Worm (Caenorhabditis elegans) whole organism, late embryonic: ENCODE results near the gene F59E11.5.

Experiments used
- C08G9.2 ChIP-seq: sonication (generic microtip); optimal IDR thresholded peaks from 2 replicates; lab custom pipeline; 2016; ENCODE audit warnings: mild to moderate bottlenecking, missing genetic modification characterization, moderate library complexity, missing compliant biosample characterization
- F13H6.1 ChIP-seq: sonication (generic microtip); optimal IDR thresholded peaks from 2 replicates; lab custom pipeline; 2016; ENCODE audit warnings: missing genetic modification characterization, missing compliant biosample characterization
- Y22D7AL.16 ChIP-seq: sonication (generic microtip); optimal IDR thresholded peaks from 2 replicates; lab custom pipeline; 2016; ENCODE audit warnings: missing genetic modification characterization, missing compliant biosample characterization
- ahr-1 ChIP-seq: sonication (generic microtip); optimal IDR thresholded peaks from 2 replicates; lab custom pipeline; 2016; ENCODE audit warnings: missing genetic modification characterization, missing compliant biosample characterization
- ama-1 ChIP-seq: fragments of 150-350 bp; optimal IDR thresholded peaks from 2 replicates; lab custom pipeline; 2014
- ceh-14 ChIP-seq: sonication (generic microtip); optimal IDR thresholded peaks from 2 replicates; lab custom pipeline; 2016; ENCODE audit warnings: missing genotype, missing genetic modification characterization, missing compliant biosample characterization
- ceh-18 ChIP-seq: sonication (generic microtip); optimal IDR thresholded peaks from 2 replicates; lab custom pipeline; 2016; ENCODE audit warnings: missing genetic modification characterization, missing compliant biosample characterization
- ceh-2 ChIP-seq: sonication (generic microtip); optimal IDR thresholded peaks from 2 replicates; lab custom pipeline; 2016; ENCODE audit warnings: missing genotype, missing genetic modification characterization, missing compliant biosample characterization
- ceh-31 ChIP-seq: sonication (generic microtip); optimal IDR thresholded peaks from 2 replicates; lab custom pipeline; 2016; ENCODE audit warnings: missing genetic modification characterization, missing compliant biosample characterization
- ceh-45 ChIP-seq: fragments of 200-800 bp; sonication (Bioruptor generic); IDR thresholded peaks from 2 replicates; pipeline ENCODE4 v1.3.6; 2022; ENCODE audit warnings: missing genetic modification reagents, missing genetic modification characterization, missing compliant biosample characterization
- ceh-48 ChIP-seq: sonication (generic microtip); optimal IDR thresholded peaks from 2 replicates; lab custom pipeline; 2016; ENCODE audit warnings: missing genetic modification characterization, inconsistent platforms, missing compliant biosample characterization
- ceh-9 ChIP-seq: sonication (generic microtip); optimal IDR thresholded peaks from 2 replicates; lab custom pipeline; 2016; ENCODE audit warnings: mild to moderate bottlenecking, missing genetic modification characterization, inconsistent platforms, missing compliant biosample characterization
- dmd-4 ChIP-seq: sonication (generic microtip); optimal IDR thresholded peaks from 2 replicates; lab custom pipeline; 2016; ENCODE audit warnings: borderline replicate concordance, missing genetic modification characterization, missing compliant biosample characterization
- dve-1 ChIP-seq: sonication (generic microtip); optimal IDR thresholded peaks from 2 replicates; lab custom pipeline; 2017; ENCODE audit warnings: antibody characterized with exemption, mild to moderate bottlenecking, missing genetic modification characterization, missing compliant biosample characterization
- elt-2 ChIP-seq: sonication (generic microtip); optimal IDR thresholded peaks from 2 replicates; lab custom pipeline; 2016; ENCODE audit warnings: missing genetic modification reagents, missing genetic modification characterization, missing compliant biosample characterization
- elt-4 ChIP-seq: sonication (generic microtip); optimal IDR thresholded peaks from 2 replicates; lab custom pipeline; 2016; ENCODE audit warnings: missing genetic modification characterization, missing compliant biosample characterization
- eyg-1 ChIP-seq: sonication (generic microtip); optimal IDR thresholded peaks from 2 replicates; lab custom pipeline; 2016; ENCODE audit warnings: missing genotype, missing genetic modification characterization, missing compliant biosample characterization
- fkh-10 ChIP-seq: fragments of 150-350 bp; optimal IDR thresholded peaks from 2 replicates; lab custom pipeline; 2014; ENCODE audit warnings: missing biosample characterization, missing genetic modification reagents, missing genetic modification characterization
- fkh-6 ChIP-seq: sonication (generic microtip); optimal IDR thresholded peaks from 2 replicates; lab custom pipeline; 2016; ENCODE audit warnings: missing genetic modification characterization, missing compliant biosample characterization
- gmeb-2 ChIP-seq: sonication (generic microtip); optimal IDR thresholded peaks from 2 replicates; lab custom pipeline; 2016; ENCODE audit warnings: missing genetic modification characterization, inconsistent platforms, missing compliant biosample characterization
- hlh-30 ChIP-seq: sonication (generic microtip); optimal IDR thresholded peaks from 2 replicates; lab custom pipeline; 2017; ENCODE audit warnings: antibody characterized with exemption, missing genetic modification characterization, missing compliant biosample characterization; ENCODE audit not compliant: insufficient read depth
- hlh-6 ChIP-seq: sonication (generic microtip); optimal IDR thresholded peaks from 2 replicates; lab custom pipeline; 2016; ENCODE audit warnings: missing genotype, missing genetic modification characterization, missing compliant biosample characterization
- hlh-8 ChIP-seq: sonication (generic microtip); optimal IDR thresholded peaks from 2 replicates; lab custom pipeline; 2016; ENCODE audit warnings: missing genotype, missing genetic modification characterization, missing compliant biosample characterization
- lin-11 ChIP-seq: fragments of 200-800 bp; sonication (Bioruptor generic); optimal IDR thresholded peaks from 2 replicates; lab custom pipeline; 2018; ENCODE audit warnings: mild to moderate bottlenecking, missing genetic modification characterization, missing compliant biosample characterization
- odd-2 ChIP-seq: sonication (generic microtip); optimal IDR thresholded peaks from 2 replicates; lab custom pipeline; 2017; ENCODE audit warnings: antibody characterized with exemption, mild to moderate bottlenecking, missing genetic modification characterization, missing compliant biosample characterization
- pat-9 ChIP-seq: fragments of 200-800 bp; sonication (Bioruptor generic); optimal IDR thresholded peaks from 2 replicates; lab custom pipeline; 2018; ENCODE audit warnings: mild to moderate bottlenecking, missing genetic modification characterization, moderate library complexity, missing compliant biosample characterization
- pax-1 ChIP-seq: fragments of 150-350 bp; optimal IDR thresholded peaks from 2 replicates; lab custom pipeline; 2014; ENCODE audit warnings: missing biosample characterization, missing genetic modification characterization
- pha-4 ChIP-seq: fragments of 150-350 bp; optimal IDR thresholded peaks from 2 replicates; lab custom pipeline; 2018; ENCODE audit warnings: missing biosample characterization, missing genetic modification reagents, missing genetic modification characterization
- pqm-1 ChIP-seq: sonication (generic microtip); optimal IDR thresholded peaks from 2 replicates; lab custom pipeline; 2016; ENCODE audit warnings: missing genetic modification characterization, missing compliant biosample characterization
- ref-2 ChIP-seq: sonication (generic microtip); optimal IDR thresholded peaks from 2 replicates; lab custom pipeline; 2016; ENCODE audit warnings: missing genetic modification characterization, missing compliant biosample characterization
- sox-4 ChIP-seq: sonication (generic microtip); optimal IDR thresholded peaks from 2 replicates; lab custom pipeline; 2017; ENCODE audit warnings: mild to moderate bottlenecking, missing genetic modification characterization, inconsistent platforms, missing compliant biosample characterization
- tbx-2 ChIP-seq: sonication (generic microtip); optimal IDR thresholded peaks from 2 replicates; lab custom pipeline; 2016; ENCODE audit warnings: missing genetic modification characterization, missing compliant biosample characterization
- unc-42 ChIP-seq: sonication (generic microtip); optimal IDR thresholded peaks from 2 replicates; lab custom pipeline; 2016; ENCODE audit warnings: missing genotype, missing genetic modification characterization, missing compliant biosample characterization
- unc-55 ChIP-seq: sonication (generic microtip); optimal IDR thresholded peaks from 2 replicates; lab custom pipeline; 2017; ENCODE audit warnings: missing biosample characterization, missing genetic modification reagents, missing genetic modification characterization

The F59E11.5 gene

DNA sequence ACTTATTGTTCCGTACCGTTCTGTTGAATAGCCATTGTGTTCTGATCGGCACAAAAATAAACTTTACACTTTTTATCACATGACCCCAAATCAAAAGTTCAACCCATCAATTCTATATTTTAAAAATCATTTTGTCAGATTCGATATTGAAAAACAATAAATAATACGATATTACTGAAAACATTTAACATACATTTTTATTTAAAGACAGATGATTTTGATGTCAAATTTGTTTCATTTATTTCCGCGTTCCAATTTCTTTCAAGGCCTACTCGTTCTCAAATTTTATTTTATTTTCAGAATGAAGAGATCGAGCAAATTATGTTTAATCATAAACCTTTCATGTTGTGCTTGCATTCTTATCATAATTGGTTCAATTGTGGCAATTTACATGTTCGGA lies at the start of gene F59E11.5:
Gene F59E11.5, plus strand, starts transcription at position 301 of the 400 bp plus-strand sequence.
- TF ChIP-seq ceh-9 (tag; lab: Kevin White, UChicago) (no peak), C08G9.2 (tag; lab: Kevin White, UChicago) (no peak), gmeb-2 (no peak), pha-4 (tag; lab: Kevin White, UChicago) (no peak), Y22D7AL.16 (tag; lab: Kevin White, UChicago) (no peak), ceh-31 (tag; lab: Kevin White, UChicago) (no peak), odd-2 (tag; lab: Kevin White, UChicago) (no peak), ceh-2 (tag; lab: Kevin White, UChicago) (no peak)

- TF ChIP-seq pax-1: no peak
- no peak for TF ChIP-seq eyg-1 (tag; lab: Kevin White, UChicago)
- TF ChIP-seq ceh-48: no peak
- no peak for TF ChIP-seq C08G9.2 (tag; lab: Kevin White, UChicago)
- TF ChIP-seq dmd-4: no peak
- TF ChIP-seq ref-2: no peak
- TF ChIP-seq unc-42 (tag; lab: Kevin White, UChicago): no peak
- TF ChIP-seq ama-1 (lab: Kevin White, UChicago): no peak
- no peak for TF ChIP-seq elt-2
- no peak for TF ChIP-seq ceh-18 (tag; lab: Kevin White, UChicago)
Measured at ce11 chrV:8946142-8946541, 48.8 kb upstream of the F59E11.5 start.

DNA sequence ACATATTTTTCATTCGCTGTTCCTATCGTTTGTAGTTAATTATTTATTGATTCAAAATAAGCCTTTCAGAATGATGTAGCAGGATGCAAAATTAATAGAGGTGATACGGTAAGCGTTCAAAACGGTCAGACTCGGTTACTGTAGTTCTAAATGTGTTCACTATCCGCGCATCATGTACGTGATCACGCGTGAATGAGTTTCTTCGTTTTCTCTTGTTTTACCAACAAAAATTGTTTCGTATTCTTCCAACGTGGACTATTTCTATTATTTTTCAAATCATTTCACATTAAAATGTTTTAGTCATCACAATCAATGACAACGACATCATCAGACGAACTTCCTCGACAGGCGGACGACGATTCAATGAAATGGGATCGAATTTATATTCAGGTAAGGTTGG lies 47.4 kb upstream of the F59E11.5 start, which contains the start of gene gck-1:
Gene gck-1, plus strand, starts transcription at position 301 of the 400 bp plus-strand sequence.
- TF ChIP-seq ahr-1 (tag; lab: Kevin White, UChicago) (no peak), hlh-8 (no peak), odd-2 (tag; lab: Kevin White, UChicago) (no peak)
- TF ChIP-seq, all 69 proteins: peak for 0

ce11 chrV:8948365-8948764 lies 46.5 kb upstream of the F59E11.5 start:
- TF ChIP-seq elt-4 (tag; lab: Kevin White, UChicago) (no peak), tbx-2 (tag; lab: Kevin White, UChicago) (no peak), sox-4 (tag; lab: Kevin White, UChicago) (no peak), dve-1 (tag; lab: Kevin White, UChicago) (no peak), elt-2 (no peak), fkh-6 (no peak), F13H6.1 (no peak), ama-1 (lab: Kevin White, UChicago) (no peak), hlh-30 (tag; lab: Kevin White, UChicago) (no peak), unc-55 (GFP tag; lab: Kevin White, UChicago) (no peak), ceh-14 (tag; lab: Kevin White, UChicago) (no peak), hlh-6 (tag; lab: Kevin White, UChicago) (no peak), fkh-10 (no peak), Y22D7AL.16 (tag; lab: Kevin White, UChicago) (no peak), pat-9 (tag; lab: Kevin White, UChicago) (no peak), pqm-1 (tag; lab: Kevin White, UChicago) (no peak), ceh-45 (GFP tag; lab: Robert Waterston, UW) (no peak)

DNA sequence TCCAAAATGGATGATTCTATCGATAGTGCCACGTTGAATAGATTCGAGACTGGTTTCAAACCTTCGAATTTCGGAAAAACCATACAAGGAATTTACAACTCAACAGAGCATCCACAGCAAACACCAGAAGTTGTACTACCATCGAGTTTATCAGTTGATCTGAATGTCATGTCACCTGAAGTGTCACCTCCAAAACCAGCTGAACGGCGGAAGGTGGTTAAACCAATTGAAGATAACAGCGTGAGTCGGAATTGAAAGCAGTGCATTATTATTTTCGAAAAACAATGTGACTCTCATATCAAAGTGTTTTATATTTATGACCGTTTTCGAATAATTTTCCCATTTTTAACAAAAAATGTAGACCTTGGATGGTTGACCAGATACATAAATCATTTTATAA lies 45.9 kb upstream of the F59E11.5 start:
- TF ChIP-seq sox-4 (tag; lab: Kevin White, UChicago): no peak
- no peak for TF ChIP-seq ceh-31 (tag; lab: Kevin White, UChicago)
- TF ChIP-seq lin-11 (tag; lab: Kevin White, UChicago): no peak
- no peak for TF ChIP-seq hlh-8
- no peak for TF ChIP-seq ama-1 (lab: Kevin White, UChicago)
- no peak for TF ChIP-seq ceh-9 (tag; lab: Kevin White, UChicago)
